Worm (Caenorhabditis elegans) whole organism, early embryonic: ENCODE data around the gene F49E10.2.

Experiments
- F13C5.2 ChIP-seq: sonication (generic microtip); optimal IDR thresholded peaks from 2 replicates; lab custom pipeline; 2017; ENCODE audit warnings: mild to moderate bottlenecking, missing genetic modification characterization, inconsistent platforms, missing compliant biosample characterization
- ama-1 ChIP-seq: fragments of 150-350 bp; optimal IDR thresholded peaks from 2 replicates; lab custom pipeline; 2014
- ceh-13 ChIP-seq: fragments of 200-800 bp; sonication (Bioruptor generic); optimal IDR thresholded peaks from 2 replicates; lab custom pipeline; 2018; ENCODE audit warnings: mild to moderate bottlenecking, missing genetic modification characterization, missing compliant biosample characterization
- ets-7 ChIP-seq: sonication (generic microtip); optimal IDR thresholded peaks from 2 replicates; lab custom pipeline; 2016; ENCODE audit warnings: missing genotype, missing genetic modification characterization, missing compliant biosample characterization
- flt-1 ChIP-seq: fragments of 200-800 bp; sonication (Bioruptor generic); IDR thresholded peaks from 2 replicates; pipeline ENCODE4 v1.3.6; 2022; ENCODE audit warnings: missing genetic modification characterization, missing compliant biosample characterization
- sea-1 ChIP-seq: fragments of 200-800 bp; sonication (Bioruptor generic); conservative IDR thresholded peaks from 2 replicates; pipeline ENCODE4 v1.3.6; 2022; ENCODE audit warnings: missing genetic modification characterization, missing compliant biosample characterization
- tbx-11 ChIP-seq: fragments of 200-800 bp; sonication (Bioruptor generic); IDR thresholded peaks from 2 replicates; pipeline ENCODE4 v1.3.6; 2022; ENCODE audit warnings: missing genetic modification characterization, missing compliant biosample characterization
- tra-4 ChIP-seq: sonication (generic microtip); optimal IDR thresholded peaks from 2 replicates; lab custom pipeline; 2017; ENCODE audit warnings: missing genetic modification characterization, missing compliant biosample characterization

DNA sequence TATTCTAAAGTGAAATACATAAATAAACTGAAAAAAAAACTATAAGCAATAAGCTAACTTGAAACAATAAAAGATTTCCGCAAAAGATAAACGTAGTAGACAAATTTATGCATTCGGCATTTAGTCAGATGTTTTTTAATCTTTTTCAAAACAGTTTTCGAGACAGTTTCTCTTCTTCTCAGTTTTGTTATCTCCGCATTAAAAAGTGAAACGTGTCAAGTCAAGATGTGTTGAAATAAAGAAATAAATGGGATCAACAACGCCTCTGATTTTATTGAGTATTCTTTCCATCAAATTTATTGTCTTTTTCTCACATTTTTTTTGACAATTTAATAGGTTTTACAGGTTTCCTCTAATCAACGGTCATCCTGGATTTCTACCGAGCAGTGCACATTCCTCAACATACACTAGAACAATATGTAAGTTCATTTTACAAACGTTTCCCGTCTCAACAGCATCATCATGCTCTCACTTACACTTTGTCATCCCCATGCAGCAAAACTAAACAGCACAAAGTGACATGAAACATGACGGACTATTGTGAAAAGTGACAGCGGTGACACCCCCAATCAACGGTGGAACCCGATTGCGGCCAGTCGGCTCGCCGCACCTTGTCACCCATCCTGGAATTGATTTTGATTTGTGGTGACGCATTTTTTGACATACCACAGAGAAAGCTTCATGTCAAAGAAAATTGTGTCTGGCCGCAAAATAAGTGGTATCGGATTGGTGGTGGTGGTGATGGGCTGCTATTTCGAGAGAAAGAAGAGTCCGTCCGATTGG lies 35.5 kb upstream of the F49E10.2 start:
- TF ChIP-seq ets-7 (tag; lab: Kevin White, UChicago) (no peak), ceh-13 (no peak), ama-1 (no peak), flt-1 (GFP tag; lab: Robert Waterston, UW) (no peak), tra-4 (no peak), sea-1 (GFP tag; lab: Robert Waterston, UW) (no peak), F13C5.2 (tag; lab: Kevin White, UChicago) (no peak), tbx-11 (GFP tag; lab: Robert Waterston, UW) (no peak)
